Worm (Caenorhabditis elegans) whole organism, late embryonic: ENCODE measurements around the gene T05A8.8.

Source experiments
- pha-4 ChIP-seq: fragments of 150-350 bp; optimal IDR thresholded peaks from 2 replicates; lab custom pipeline; 2018; ENCODE audit warnings: missing biosample characterization, missing genetic modification reagents, missing genetic modification characterization
- pqm-1 ChIP-seq: sonication (generic microtip); optimal IDR thresholded peaks from 2 replicates; lab custom pipeline; 2016; ENCODE audit warnings: missing genetic modification characterization, missing compliant biosample characterization

DNA sequence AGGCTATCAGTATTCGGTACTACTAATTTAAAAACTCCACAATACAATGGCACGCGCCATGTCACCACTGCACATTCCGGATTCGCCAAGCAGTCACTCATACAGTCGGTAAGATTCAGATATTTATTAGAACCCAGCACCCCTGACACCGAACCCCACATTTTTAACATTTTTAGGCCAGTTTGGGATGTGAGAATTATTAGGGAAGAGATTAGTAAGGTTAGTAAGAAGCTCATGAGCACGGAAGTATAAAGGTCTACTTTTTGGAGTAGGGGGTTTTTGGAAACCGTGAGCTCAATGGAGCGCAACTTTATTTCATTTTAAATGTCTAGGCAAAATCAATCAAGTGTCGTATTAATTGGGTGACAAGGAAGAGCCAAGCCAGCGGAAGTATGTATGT is 21.5 kb downstream of the T05A8.8 start, which contains the start of gene F29A7.8:
- no peak for TF ChIP-seq pha-4
- TF ChIP-seq pqm-1 (tag; lab: Kevin White, UChicago): no peak
